Fruit fly (Drosophila melanogaster): ENCODE results near the gene dyw.

- TF ChIP-seq CG8478 (optimal IDR thresholded peaks at IDR 0.05): no peak
- TF ChIP-seq CTCF (optimal IDR thresholded peaks at IDR 0.05): peak in 1 of 2 experiments; percentile 31
Observed at dm6 chrX:2658258-2658853, 35.3 kb downstream of the dyw start.
